Fruit fly (Drosophila melanogaster): ENCODE measurements around the gene Reps.

- TF ChIP-seq Myc (optimal IDR thresholded peaks at IDR 0.05) (no peak), h (optimal IDR thresholded peaks at IDR 0.05) (no peak), psq (optimal IDR thresholded peaks at IDR 0.05) (no peak), Sin3A (optimal IDR thresholded peaks at IDR 0.05) (no peak), ttk (optimal IDR thresholded peaks at IDR 0.05) (no peak)
Measured at dm6 chr2L:11081337-11081736, 25.1 kb downstream of the Reps start, which contains the start of gene AstC.
